Worm (Caenorhabditis elegans) whole organism, L4 larva: ENCODE data around the gene ssq-4.

Source experiments
- F49E8.2 ChIP-seq: sonication (generic microtip); optimal IDR thresholded peaks from 2 replicates; lab custom pipeline; 2016; ENCODE audit warnings: missing compliant biosample characterization, mild to moderate bottlenecking, missing genetic modification characterization, borderline replicate concordance
- aly-2 ChIP-seq: sonication (generic microtip); optimal IDR thresholded peaks from 2 replicates; lab custom pipeline; 2018; ENCODE audit warnings: missing biosample characterization, missing genetic modification characterization
- arid-1 ChIP-seq: fragments of 200-800 bp; sonication (Bioruptor generic); conservative IDR thresholded peaks from 2 replicates; pipeline ENCODE4 v1.3.6; 2022; ENCODE audit warnings: missing genetic modification reagents, missing genetic modification characterization, missing compliant biosample characterization
- ceh-82 ChIP-seq: sonication (generic microtip); optimal IDR thresholded peaks from 2 replicates; lab custom pipeline; 2017; ENCODE audit warnings: missing biosample characterization, missing genetic modification characterization
- daf-12 ChIP-seq: fragments of 150-350 bp; optimal IDR thresholded peaks from 2 replicates; lab custom pipeline; 2014; ENCODE audit warnings: missing biosample characterization, missing genetic modification reagents, missing genetic modification characterization
- daf-19 ChIP-seq: fragments of 200-800 bp; sonication (Bioruptor generic); conservative IDR thresholded peaks from 2 replicates; pipeline ENCODE4 v1.3.6; 2022; ENCODE audit warnings: missing genetic modification characterization, missing compliant biosample characterization
- dmd-8 ChIP-seq: fragments of 200-800 bp; sonication (Bioruptor generic); IDR thresholded peaks from 2 replicates; pipeline ENCODE4 v1.3.6; 2022; ENCODE audit warnings: missing genetic modification characterization, missing compliant biosample characterization
- dpl-1 ChIP-seq: fragments of 150-350 bp; optimal IDR thresholded peaks from 2 replicates; lab custom pipeline; 2014; ENCODE audit warnings: missing biosample characterization, missing genetic modification reagents, missing genetic modification characterization
- lin-13 ChIP-seq: fragments of 150-350 bp; optimal IDR thresholded peaks from 2 replicates; lab custom pipeline; 2014; ENCODE audit warnings: missing biosample characterization, missing genetic modification reagents, missing genetic modification characterization
- lin-15B ChIP-seq: fragments of 150-350 bp; sonication (generic microtip); optimal IDR thresholded peaks from 3 replicates; lab custom pipeline; 2014; ENCODE audit warnings: missing biosample characterization, missing genetic modification characterization
- mdl-1 ChIP-seq, 2 experiments: fragments of 150-350 bp in 1 of 2; sonication (generic microtip) in 1 of 2; optimal IDR thresholded peaks; 2 replicates each; lab custom pipeline; 2014 to 2017; ENCODE audit warnings: missing biosample characterization in 2 of 2, missing genetic modification characterization in 2 of 2
- nhr-11 ChIP-seq: fragments of 150-350 bp; optimal IDR thresholded peaks from 2 replicates; lab custom pipeline; 2014; ENCODE audit warnings: missing biosample characterization, missing genetic modification characterization
- nhr-237 ChIP-seq: sonication (generic microtip); optimal IDR thresholded peaks from 2 replicates; lab custom pipeline; 2017; ENCODE audit warnings: missing biosample characterization, missing genetic modification characterization
- unc-62 ChIP-seq, 3 experiments: fragments of 150-350 bp in 1 of 3; sonication (generic microtip); optimal IDR thresholded peaks in 2 of 3; peaks in 1 of 3; 1 replicate in 1 of 3; 2 replicates in 2 of 3; lab custom pipeline; 2014 to 2017; ENCODE audit warnings: missing biosample characterization in 3 of 3, missing genetic modification characterization in 3 of 3, missing genetic modification reagents in 3 of 3, missing genotype in 1 of 3

DNA sequence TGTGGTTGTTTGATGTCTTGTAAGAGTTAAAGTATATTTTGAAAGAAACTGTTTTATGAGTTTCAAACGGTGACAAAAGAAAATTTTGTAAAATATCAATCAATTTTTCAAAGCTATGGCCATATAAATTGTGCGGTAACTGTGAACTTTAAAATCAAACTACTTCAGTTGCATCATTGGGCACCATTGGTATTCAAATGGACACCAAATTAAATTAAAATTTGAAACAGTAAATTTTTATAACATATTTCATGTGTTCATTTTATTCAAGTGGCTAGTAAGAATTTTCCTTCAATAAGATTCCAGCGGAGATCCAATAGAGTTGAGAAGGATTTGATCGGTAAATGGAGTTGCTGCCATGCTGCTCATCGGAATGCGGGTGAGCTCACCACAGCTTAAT, 15.1 kb downstream of the ssq-4 start:
- no peak for TF ChIP-seq F49E8.2 (tag; lab: Kevin White, UChicago)
- TF ChIP-seq dpl-1 (GFP tag; lab: Kevin White, UChicago), result no peak
- no peak for TF ChIP-seq lin-15B (tag; lab: Kevin White, UChicago)
- no peak for TF ChIP-seq nhr-237 (tag; lab: Kevin White, UChicago)
- no peak for TF ChIP-seq unc-62 (GFP tag; optimal IDR thresholded peaks at IDR 0.05 in 1 of 2; lab: Kevin White, UChicago)
- no peak for TF ChIP-seq unc-62 (tag; optimal IDR thresholded peaks at IDR 0.05; lab: Kevin White, UChicago)
- TF ChIP-seq arid-1 (GFP tag; lab: Robert Waterston, UW), result no peak
- TF ChIP-seq mdl-1 (tag; optimal IDR thresholded peaks at IDR 0.05; lab: Kevin White, UChicago), result no peak
- TF ChIP-seq dmd-8 (GFP tag; lab: Robert Waterston, UW), result no peak
- no peak for TF ChIP-seq nhr-11 (tag; lab: Kevin White, UChicago)
- no peak for TF ChIP-seq ceh-82 (tag; lab: Kevin White, UChicago)
- no peak for TF ChIP-seq daf-19
- no peak for TF ChIP-seq daf-12 (tag; lab: Kevin White, UChicago)
- no peak for TF ChIP-seq aly-2
- no peak for TF ChIP-seq lin-13 (GFP tag; lab: Kevin White, UChicago)
